Fruit fly (Drosophila melanogaster) whole organism, adult: Measurements from ENCODE around the gene emei.

Experiments
- CG14711 ChIP-seq: fragments of 200-800 bp; sonication (Bioruptor generic); optimal IDR thresholded peaks from 2 replicates; lab custom pipeline; 2018; ENCODE audit warnings: missing biosample characterization, mild to moderate bottlenecking, missing genetic modification characterization, moderate library complexity
- CG33017 ChIP-seq: fragments of 200-800 bp; sonication (Bioruptor generic); optimal IDR thresholded peaks from 2 replicates; lab custom pipeline; 2018; ENCODE audit warnings: missing biosample characterization, mild to moderate bottlenecking, missing genetic modification characterization, moderate library complexity
- CG5204 ChIP-seq: fragments of 200-800 bp; sonication (Bioruptor generic); optimal IDR thresholded peaks from 2 replicates; lab custom pipeline; 2016; ENCODE audit warnings: missing biosample characterization, missing genetic modification characterization
- kay ChIP-seq: fragments of 200-800 bp; sonication (Bioruptor generic); peaks from one replicate; lab custom pipeline; 2016; ENCODE audit warnings: missing biosample characterization, missing genetic modification characterization, borderline replicate concordance
- pad ChIP-seq: fragments of 200-800 bp; sonication (Bioruptor generic); optimal IDR thresholded peaks from 3 replicates; lab custom pipeline; 2017; ENCODE audit warnings: missing biosample characterization, missing genetic modification characterization, mild to moderate bottlenecking, moderate library complexity, missing genetic modification reagents
- tj ChIP-seq: fragments of 200-800 bp; sonication (Bioruptor generic); optimal IDR thresholded peaks from 3 replicates; lab custom pipeline; 2017; ENCODE audit warnings: missing biosample characterization, mild to moderate bottlenecking, missing genetic modification characterization, moderate library complexity
- toe ChIP-seq: fragments of 200-800 bp; sonication (Bioruptor generic); optimal IDR thresholded peaks from 2 replicates; lab custom pipeline; 2016; ENCODE audit warnings: missing biosample characterization, missing genetic modification characterization

- TF ChIP-seq kay (GFP tag; lab: Kevin White, UChicago) (peak; percentile 66), pad (GFP tag; lab: Kevin White, UChicago) (no peak), tj (GFP tag; lab: Kevin White, UChicago) (no peak), CG33017 (tag; lab: Kevin White, UChicago) (no peak), CG5204 (GFP tag; lab: Kevin White, UChicago) (no peak), toe (GFP tag; lab: Kevin White, UChicago) (no peak), CG14711 (tag; lab: Kevin White, UChicago) (no peak)
Measured at dm6 chr3L:11135846-11136245, 26.4 kb downstream of the emei start, which contains the start of gene IRSp53.
